Worm (Caenorhabditis elegans) whole organism, L3 larva: ENCODE measurements around the gene Y62E10A.24.

ENCODE experiments used
- ama-1 ChIP-seq: fragments of 150-350 bp; optimal IDR thresholded peaks from 2 replicates; lab custom pipeline; 2018
- ceh-9 ChIP-seq: sonication (generic microtip); optimal IDR thresholded peaks from 2 replicates; lab custom pipeline; 2018; ENCODE audit warnings: missing biosample characterization, missing genetic modification characterization
- daf-12 ChIP-seq: fragments of 150-350 bp; optimal IDR thresholded peaks from 2 replicates; lab custom pipeline; 2014; ENCODE audit warnings: missing biosample characterization, missing genetic modification reagents, missing genetic modification characterization
- elt-2 ChIP-seq: sonication (generic microtip); optimal IDR thresholded peaks from 2 replicates; lab custom pipeline; 2016; ENCODE audit warnings: missing genetic modification reagents, mild to moderate bottlenecking, missing genetic modification characterization, missing compliant biosample characterization
- hmg-11 ChIP-seq: sonication (generic microtip); optimal IDR thresholded peaks from 2 replicates; lab custom pipeline; 2016; ENCODE audit warnings: missing genetic modification characterization, missing compliant biosample characterization
- nhr-237 ChIP-seq: fragments of 150-350 bp; optimal IDR thresholded peaks from 2 replicates; lab custom pipeline; 2014; ENCODE audit warnings: missing biosample characterization, missing genetic modification characterization
- nhr-76 ChIP-seq: fragments of 150-350 bp; sonication (generic microtip); optimal IDR thresholded peaks from 5 replicates; lab custom pipeline; 2014; ENCODE audit warnings: missing biosample characterization, missing genetic modification characterization
- pha-4 ChIP-seq: fragments of 150-350 bp; optimal IDR thresholded peaks from 2 replicates; lab custom pipeline; 2014; ENCODE audit warnings: missing biosample characterization, missing genetic modification reagents, missing genetic modification characterization
- snpc-4 ChIP-seq: fragments of 150-350 bp; optimal IDR thresholded peaks from 2 replicates; lab custom pipeline; 2014; ENCODE audit warnings: missing biosample characterization, missing genetic modification characterization

Gene Y62E10A.24

DNA sequence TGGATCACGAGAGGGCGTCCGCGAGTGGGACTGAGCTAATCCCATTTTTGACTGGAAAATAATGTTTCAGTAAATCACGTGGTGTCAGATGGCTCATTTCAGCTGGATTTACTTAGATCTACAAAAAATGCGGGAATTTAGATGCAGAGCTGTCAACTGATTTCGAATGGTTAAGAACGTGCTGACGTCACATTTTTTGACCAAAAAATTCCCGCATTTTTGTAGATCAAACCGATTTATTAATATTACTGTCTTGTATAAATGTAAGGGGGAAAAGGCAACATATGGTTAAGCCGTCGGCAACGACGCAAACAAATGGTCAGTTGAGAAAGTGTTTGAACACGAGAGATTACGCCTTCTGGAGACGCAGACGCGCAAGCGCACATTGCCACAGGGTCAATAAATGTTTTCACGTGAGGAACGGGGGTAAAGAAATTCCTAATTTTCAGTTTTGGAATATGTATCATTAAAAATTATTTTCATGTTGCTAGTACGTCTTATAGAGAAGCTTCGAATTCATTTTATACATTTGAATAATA is 42.4 kb downstream of the Y62E10A.24 start, which contains the start of gene gcl-1:
Gene gcl-1, minus strand, starts transcription at position 51 of the 539 bp plus-strand sequence.
- peak; percentile 62 for TF ChIP-seq pha-4 (tag; lab: Kevin White, UChicago)
- TF ChIP-seq nhr-76 (tag; lab: Kevin White, UChicago), result no peak
- peak; percentile 5 for TF ChIP-seq elt-2
- TF ChIP-seq ama-1 (lab: Kevin White, UChicago), result no peak
- TF ChIP-seq snpc-4, result peak; percentile 25
- TF ChIP-seq hmg-11, result peak; percentile 50
- TF ChIP-seq daf-12 (tag; lab: Kevin White, UChicago), result no peak

DNA sequence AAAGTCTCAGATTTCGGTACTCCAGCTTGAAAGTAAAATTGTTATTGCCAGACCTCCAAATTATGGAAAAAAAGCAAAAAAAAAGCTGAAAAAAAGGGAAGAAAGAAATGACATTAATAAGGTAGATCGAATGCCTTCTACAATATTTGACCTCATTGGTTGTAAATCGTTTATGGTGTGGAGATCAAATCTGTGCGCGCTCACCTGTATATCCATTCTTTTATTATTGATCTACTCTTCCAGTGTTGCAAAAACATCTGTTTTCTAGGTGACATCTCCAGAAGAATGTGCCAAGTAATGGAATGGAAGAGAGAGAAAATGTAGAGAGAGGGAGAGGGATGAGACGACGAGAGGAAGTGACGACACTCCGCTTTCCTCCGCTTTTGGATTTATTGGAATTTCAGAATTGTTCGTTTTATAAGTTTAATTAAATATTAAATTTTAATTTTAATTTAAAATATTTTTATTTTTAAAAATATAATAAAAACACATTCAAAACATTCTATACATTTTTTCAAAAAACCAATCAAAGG is 45.3 kb downstream of the Y62E10A.24 start, which contains the start of the genes pik-1 and aptf-2:
Gene pik-1, plus strand, starts transcription at position 303 of the 533 bp plus-strand sequence.
Gene aptf-2, minus strand, starts transcription at position 313 of the 533 bp plus-strand sequence.
- TF ChIP-seq nhr-237 (tag; lab: Kevin White, UChicago) (no peak), hmg-11 (peak; percentile 8), ceh-9 (tag; lab: Kevin White, UChicago) (no peak), pha-4 (tag; lab: Kevin White, UChicago) (peak; percentile 47)
